Worm (Caenorhabditis elegans) whole organism, late embryonic: ENCODE data around the gene eel-1.

Experiments used
- F13H6.1 ChIP-seq: sonication (generic microtip); optimal IDR thresholded peaks from 2 replicates; lab custom pipeline; 2016; ENCODE audit warnings: missing genetic modification characterization, missing compliant biosample characterization
- T23F11.4 ChIP-seq: fragments of 200-800 bp; sonication (Bioruptor generic); optimal IDR thresholded peaks from 2 replicates; lab custom pipeline; 2018; ENCODE audit warnings: mild to moderate bottlenecking, missing genetic modification characterization, missing compliant biosample characterization
- ama-1 ChIP-seq: fragments of 150-350 bp; optimal IDR thresholded peaks from 2 replicates; lab custom pipeline; 2014
- ceh-2 ChIP-seq: sonication (generic microtip); optimal IDR thresholded peaks from 2 replicates; lab custom pipeline; 2016; ENCODE audit warnings: missing genotype, missing genetic modification characterization, missing compliant biosample characterization
- ceh-22 ChIP-seq: sonication (generic microtip); optimal IDR thresholded peaks from 2 replicates; lab custom pipeline; 2017; ENCODE audit warnings: missing biosample characterization, missing genetic modification characterization
- ceh-34 ChIP-seq: sonication (generic microtip); optimal IDR thresholded peaks from 2 replicates; lab custom pipeline; 2016; ENCODE audit warnings: mild to moderate bottlenecking, missing genetic modification characterization, missing compliant biosample characterization
- ceh-48 ChIP-seq: sonication (generic microtip); optimal IDR thresholded peaks from 2 replicates; lab custom pipeline; 2016; ENCODE audit warnings: missing genetic modification characterization, inconsistent platforms, missing compliant biosample characterization
- dmd-4 ChIP-seq: sonication (generic microtip); optimal IDR thresholded peaks from 2 replicates; lab custom pipeline; 2016; ENCODE audit warnings: borderline replicate concordance, missing genetic modification characterization, missing compliant biosample characterization
- dve-1 ChIP-seq: sonication (generic microtip); optimal IDR thresholded peaks from 2 replicates; lab custom pipeline; 2017; ENCODE audit warnings: antibody characterized with exemption, mild to moderate bottlenecking, missing genetic modification characterization, missing compliant biosample characterization
- elt-2 ChIP-seq: sonication (generic microtip); optimal IDR thresholded peaks from 2 replicates; lab custom pipeline; 2016; ENCODE audit warnings: missing genetic modification reagents, missing genetic modification characterization, missing compliant biosample characterization
- elt-4 ChIP-seq: sonication (generic microtip); optimal IDR thresholded peaks from 2 replicates; lab custom pipeline; 2016; ENCODE audit warnings: missing genetic modification characterization, missing compliant biosample characterization
- gmeb-2 ChIP-seq: sonication (generic microtip); optimal IDR thresholded peaks from 2 replicates; lab custom pipeline; 2016; ENCODE audit warnings: missing genetic modification characterization, inconsistent platforms, missing compliant biosample characterization
- hlh-15 ChIP-seq: sonication (generic microtip); optimal IDR thresholded peaks from 2 replicates; lab custom pipeline; 2016; ENCODE audit warnings: missing genetic modification characterization, missing compliant biosample characterization
- hlh-30 ChIP-seq: sonication (generic microtip); optimal IDR thresholded peaks from 2 replicates; lab custom pipeline; 2017; ENCODE audit warnings: antibody characterized with exemption, missing genetic modification characterization, missing compliant biosample characterization; ENCODE audit not compliant: insufficient read depth
- hlh-8 ChIP-seq: sonication (generic microtip); optimal IDR thresholded peaks from 2 replicates; lab custom pipeline; 2016; ENCODE audit warnings: missing genotype, missing genetic modification characterization, missing compliant biosample characterization
- lin-11 ChIP-seq: fragments of 200-800 bp; sonication (Bioruptor generic); optimal IDR thresholded peaks from 2 replicates; lab custom pipeline; 2018; ENCODE audit warnings: mild to moderate bottlenecking, missing genetic modification characterization, missing compliant biosample characterization
- mec-3 ChIP-seq: sonication (generic microtip); optimal IDR thresholded peaks from 2 replicates; lab custom pipeline; 2016; ENCODE audit warnings: borderline replicate concordance, missing genetic modification characterization, missing compliant biosample characterization
- nfya-1 ChIP-seq: sonication (generic microtip); optimal IDR thresholded peaks from 2 replicates; lab custom pipeline; 2017; ENCODE audit warnings: missing genetic modification characterization, mild to moderate bottlenecking, missing compliant biosample characterization, antibody characterized with exemption, moderate library complexity
- nhr-232 ChIP-seq: sonication (generic microtip); optimal IDR thresholded peaks from 2 replicates; lab custom pipeline; 2016; ENCODE audit warnings: missing genetic modification characterization, missing compliant biosample characterization
- npax-4 ChIP-seq: sonication (generic microtip); optimal IDR thresholded peaks from 2 replicates; lab custom pipeline; 2016; ENCODE audit warnings: missing genetic modification characterization, missing compliant biosample characterization
- odd-2 ChIP-seq: sonication (generic microtip); optimal IDR thresholded peaks from 2 replicates; lab custom pipeline; 2017; ENCODE audit warnings: antibody characterized with exemption, mild to moderate bottlenecking, missing genetic modification characterization, missing compliant biosample characterization
- pag-3 ChIP-seq: sonication (generic microtip); optimal IDR thresholded peaks from 2 replicates; lab custom pipeline; 2016; ENCODE audit warnings: missing compliant biosample characterization, missing genetic modification characterization, borderline replicate concordance
- pat-9 ChIP-seq: fragments of 200-800 bp; sonication (Bioruptor generic); optimal IDR thresholded peaks from 2 replicates; lab custom pipeline; 2018; ENCODE audit warnings: mild to moderate bottlenecking, missing genetic modification characterization, moderate library complexity, missing compliant biosample characterization
- pha-4 ChIP-seq: fragments of 150-350 bp; optimal IDR thresholded peaks from 2 replicates; lab custom pipeline; 2018; ENCODE audit warnings: missing biosample characterization, missing genetic modification reagents, missing genetic modification characterization
- pros-1 ChIP-seq: fragments of 150-350 bp; optimal IDR thresholded peaks from 2 replicates; lab custom pipeline; 2014; ENCODE audit warnings: missing biosample characterization, missing genetic modification reagents, missing genetic modification characterization
- ref-2 ChIP-seq: sonication (generic microtip); optimal IDR thresholded peaks from 2 replicates; lab custom pipeline; 2016; ENCODE audit warnings: missing genetic modification characterization, missing compliant biosample characterization
- sox-2 ChIP-seq: fragments of 200-800 bp; sonication (Bioruptor generic); IDR thresholded peaks from 2 replicates; pipeline ENCODE4 v1.3.6; 2022; ENCODE audit warnings: missing genetic modification reagents, missing genetic modification characterization, missing compliant biosample characterization
- sox-4 ChIP-seq: sonication (generic microtip); optimal IDR thresholded peaks from 2 replicates; lab custom pipeline; 2017; ENCODE audit warnings: mild to moderate bottlenecking, missing genetic modification characterization, inconsistent platforms, missing compliant biosample characterization
- syd-9 ChIP-seq: sonication (generic microtip); optimal IDR thresholded peaks from 2 replicates; lab custom pipeline; 2016; ENCODE audit warnings: mild to moderate bottlenecking, missing genetic modification characterization, moderate library complexity, missing compliant biosample characterization
- tbx-2 ChIP-seq: sonication (generic microtip); optimal IDR thresholded peaks from 2 replicates; lab custom pipeline; 2016; ENCODE audit warnings: missing genetic modification characterization, missing compliant biosample characterization
- tbx-7 ChIP-seq: sonication (generic microtip); optimal IDR thresholded peaks from 2 replicates; lab custom pipeline; 2016; ENCODE audit warnings: missing genotype, missing genetic modification characterization, missing compliant biosample characterization
- unc-3 ChIP-seq, 2 experiments: fragments of 200-800 bp in 1 of 2; sonication (Bioruptor generic) in 1 of 2; sonication (generic microtip) in 1 of 2; conservative IDR thresholded peaks in 1 of 2; optimal IDR thresholded peaks in 1 of 2; 2 replicates each; pipeline versions ENCODE4 v1.3.6 to Lab custom; 2016 to 2022; ENCODE audit warnings: missing compliant biosample characterization in 2 of 2, missing genetic modification characterization in 2 of 2, missing genetic modification reagents in 1 of 2
- unc-55 ChIP-seq: sonication (generic microtip); optimal IDR thresholded peaks from 2 replicates; lab custom pipeline; 2017; ENCODE audit warnings: missing biosample characterization, missing genetic modification reagents, missing genetic modification characterization
- unc-86 ChIP-seq: sonication (generic microtip); optimal IDR thresholded peaks from 2 replicates; lab custom pipeline; 2016; ENCODE audit warnings: missing genetic modification characterization, missing compliant biosample characterization
- zip-5 ChIP-seq: sonication (generic microtip); optimal IDR thresholded peaks from 2 replicates; lab custom pipeline; 2016; ENCODE audit warnings: missing genetic modification characterization, missing compliant biosample characterization

The eel-1 gene

ce11 chrIV:2998597-2999161 is 51.2 kb downstream of the eel-1 start (continued):
- peak; percentile 48 for TF ChIP-seq unc-86
- TF ChIP-seq elt-2 (tag; lab: Kevin White, UChicago), result peak; percentile 5
- TF ChIP-seq ref-2 (tag; lab: Kevin White, UChicago), result peak; percentile 36
- no peak for TF ChIP-seq pag-3 (tag; lab: Kevin White, UChicago)
- no peak for TF ChIP-seq mec-3 (tag; lab: Kevin White, UChicago)
- TF ChIP-seq sox-2 (GFP tag; lab: Robert Waterston, UW), result no peak
- peak; percentile 43 for TF ChIP-seq nfya-1 (tag; lab: Kevin White, UChicago)
- no peak for TF ChIP-seq unc-55 (GFP tag; lab: Kevin White, UChicago)
- TF ChIP-seq ceh-22, result no peak
- TF ChIP-seq tbx-2 (tag; lab: Kevin White, UChicago), result peak; percentile 63
- TF ChIP-seq hlh-15 (tag; lab: Kevin White, UChicago), result no peak
- no peak for TF ChIP-seq pat-9 (tag; lab: Kevin White, UChicago)
- peak; percentile 76 for TF ChIP-seq ceh-34 (tag; lab: Kevin White, UChicago)
- no peak for TF ChIP-seq hlh-30 (tag; lab: Kevin White, UChicago)
- peak; percentile 20 for TF ChIP-seq ceh-2
- no peak for TF ChIP-seq T23F11.4
- no peak for TF ChIP-seq F13H6.1 (tag; lab: Kevin White, UChicago)

ce11 chrIV:2997302-2997701 is 52.6 kb downstream of the eel-1 start:
- TF ChIP-seq unc-55 (GFP tag; lab: Kevin White, UChicago) (peak; percentile 24), unc-86 (no peak)
- TF ChIP-seq, all 69 proteins: peak for 1

ce11 chrIV:2995372-2995771 is 54.5 kb downstream of the eel-1 start, which contains the start of gene Y54G2A.26:
Gene Y54G2A.26 (minus strand): TSS chrIV:2995472.
- TF ChIP-seq hlh-8 (tag; lab: Kevin White, UChicago) (no peak), odd-2 (tag; lab: Kevin White, UChicago) (no peak), nhr-232 (tag; lab: Kevin White, UChicago) (no peak), dve-1 (tag; lab: Kevin White, UChicago) (no peak), dmd-4 (no peak), hlh-30 (tag; lab: Kevin White, UChicago) (no peak)

DNA sequence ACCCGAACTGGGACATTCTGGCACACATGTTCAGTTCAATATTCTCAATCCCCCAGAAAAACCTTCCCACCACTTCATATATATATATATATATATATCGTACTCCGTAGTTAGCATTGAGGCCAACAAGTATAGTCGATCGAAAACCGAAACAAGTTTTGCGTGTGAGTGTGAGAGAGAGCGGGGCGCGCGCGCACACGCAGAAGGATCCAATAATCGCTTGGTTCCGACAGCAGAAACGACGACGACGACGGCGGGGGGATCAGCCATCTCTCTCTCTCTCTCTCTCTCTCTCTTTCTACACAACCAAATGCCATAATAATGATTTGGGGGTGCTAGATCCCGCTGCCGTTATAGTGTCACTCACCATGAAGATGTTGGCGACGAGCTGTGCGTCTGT is 55.0 kb downstream of the eel-1 start:
- TF ChIP-seq pha-4 (tag; lab: Kevin White, UChicago), result no peak
- TF ChIP-seq ama-1, result no peak
- no peak for TF ChIP-seq zip-5 (tag; lab: Kevin White, UChicago)
- TF ChIP-seq npax-4 (tag; lab: Kevin White, UChicago), result no peak
- TF ChIP-seq ceh-48 (tag; lab: Kevin White, UChicago), result no peak
- TF ChIP-seq sox-4 (tag; lab: Kevin White, UChicago), result no peak
- TF ChIP-seq lin-11 (tag; lab: Kevin White, UChicago), result no peak
- no peak for TF ChIP-seq ceh-22
- no peak for TF ChIP-seq pat-9 (tag; lab: Kevin White, UChicago)
- TF ChIP-seq tbx-7 (tag; lab: Kevin White, UChicago), result no peak
- TF ChIP-seq F13H6.1 (tag; lab: Kevin White, UChicago), result no peak
- no peak for TF ChIP-seq unc-3 (GFP tag; conservative IDR thresholded peaks at IDR 0.05; lab: Robert Waterston, UW)
- no peak for TF ChIP-seq unc-3 (tag; optimal IDR thresholded peaks at IDR 0.05; lab: Kevin White, UChicago)
- no peak for TF ChIP-seq syd-9 (tag; lab: Kevin White, UChicago)
- no peak for TF ChIP-seq tbx-2 (tag; lab: Kevin White, UChicago)
- no peak for TF ChIP-seq ceh-2
- no peak for TF ChIP-seq gmeb-2
- no peak for TF ChIP-seq pros-1 (tag; lab: Kevin White, UChicago)
- TF ChIP-seq elt-4 (tag; lab: Kevin White, UChicago), result no peak
